Fruit fly (Drosophila melanogaster): ENCODE measurements around the gene Pburs.

The Pburs gene

dm6 chr2L:14461066-14461465 is 43.9 kb upstream of the Pburs start (continued):
- TF ChIP-seq pnt (GFP tag; optimal IDR thresholded peaks at IDR 0.05) (peak; percentile 59), Neu2 (GFP tag; optimal IDR thresholded peaks at IDR 0.05; ENCODE audit: borderline replicate concordance) (peak; percentile 72), CG5245 (GFP tag; optimal IDR thresholded peaks at IDR 0.05) (peak; percentile 77), gce (GFP tag; IDR thresholded peaks at IDR 0.05) (no peak), gcm2 (GFP tag; optimal IDR thresholded peaks at IDR 0.05) (peak; percentile 46), CG3847 (GFP tag; IDR thresholded peaks at IDR 0.05) (peak; percentile 61), YL-1 (GFP tag; optimal IDR thresholded peaks at IDR 0.05) (peak; percentile 29), CG4424 (GFP tag; optimal IDR thresholded peaks at IDR 0.05) (peak; percentile 75), CG5953 (GFP tag; IDR thresholded peaks at IDR 0.05) (no peak), Mes4 (GFP tag; optimal IDR thresholded peaks at IDR 0.05) (peak; percentile 77), CG10209 (GFP tag; optimal IDR thresholded peaks at IDR 0.05) (peak; percentile 88), pzg (GFP tag; optimal IDR thresholded peaks at IDR 0.05) (no peak), gt (GFP tag; IDR thresholded peaks at IDR 0.05) (0 out of 2 replicates have a peak, but pooled peaks have one; percentile 46), corto (GFP tag; optimal IDR thresholded peaks at IDR 0.05) (no peak), wor (GFP tag; IDR thresholded peaks at IDR 0.05) (peak; percentile 54), dysf (GFP tag; IDR thresholded peaks at IDR 0.05) (peak; percentile 79), Dbx (GFP tag; IDR thresholded peaks at IDR 0.05) (peak; percentile 66; the same call in 1 of the 3 replicates), CG33213 (GFP tag; optimal IDR thresholded peaks at IDR 0.05) (peak; percentile 78), Blimp-1 (GFP tag; optimal IDR thresholded peaks at IDR 0.05) (peak; percentile 66), CG11504 (tag; optimal IDR thresholded peaks at IDR 0.05) (peak; percentile 84), tin (GFP tag; optimal IDR thresholded peaks at IDR 0.05) (peak; percentile 80), disco-r (GFP tag; optimal IDR thresholded peaks at IDR 0.05) (peak; percentile 80), CG1024 (GFP tag; IDR thresholded peaks at IDR 0.05) (peak; percentile 65), Kr (GFP tag; optimal IDR thresholded peaks at IDR 0.05) (peak; percentile 70), CG3995 (GFP tag; optimal IDR thresholded peaks at IDR 0.05) (no peak), Ptx1 (GFP tag; IDR thresholded peaks at IDR 0.05) (peak; percentile 82), caup (GFP tag; optimal IDR thresholded peaks at IDR 0.05; ENCODE audit: severe bottlenecking) (peak; percentile 65), CkIIα-i1 (GFP tag; IDR thresholded peaks at IDR 0.05) (no peak), pros (GFP tag; optimal IDR thresholded peaks at IDR 0.05) (no peak), toy (GFP tag; IDR thresholded peaks at IDR 0.05) (no peak), hb (GFP tag; IDR thresholded peaks at IDR 0.05; ENCODE audit: partially characterized antibody) (no peak), CG1233 (GFP tag; optimal IDR thresholded peaks at IDR 0.05) (peak; percentile 58), nom (GFP tag; optimal IDR thresholded peaks at IDR 0.05) (no peak), ftz-f1 (GFP tag; optimal IDR thresholded peaks at IDR 0.05) (no peak), CG2199 (GFP tag; IDR thresholded peaks at IDR 0.05) (peak; percentile 52; the same call in 1 of the 3 replicates), Dad (GFP tag; optimal IDR thresholded peaks at IDR 0.05) (peak; percentile 54), Doc2 (GFP tag; IDR thresholded peaks at IDR 0.05) (no peak), Bgb (GFP tag; IDR thresholded peaks at IDR 0.05; ENCODE audit: partially characterized antibody) (no peak), sens-2 (GFP tag; IDR thresholded peaks at IDR 0.05) (peak; percentile 73), CG14667 (GFP tag; IDR thresholded peaks at IDR 0.05) (peak; percentile 54; the same call in 1 of the 2 replicates), CG18619 (GFP tag; optimal IDR thresholded peaks at IDR 0.05) (peak; percentile 73), CG17385 (GFP tag; optimal IDR thresholded peaks at IDR 0.05) (peak; percentile 68), cwo (GFP tag; optimal IDR thresholded peaks at IDR 0.05) (peak; percentile 26), CG9797 (GFP tag; optimal IDR thresholded peaks at IDR 0.05) (no peak), Ssrp (tag; optimal IDR thresholded peaks at IDR 0.05) (peak; percentile 78), HLH3B (GFP tag; IDR thresholded peaks at IDR 0.05) (peak; percentile 81), Hsf (GFP tag; optimal IDR thresholded peaks at IDR 0.05) (peak; percentile 88), gfzf (GFP tag; optimal IDR thresholded peaks at IDR 0.05) (no peak), CG3065 (GFP tag; optimal IDR thresholded peaks at IDR 0.05) (peak; percentile 55), dmrt11E (tag; optimal IDR thresholded peaks at IDR 0.05) (peak; percentile 96), ap (GFP tag; IDR thresholded peaks at IDR 0.05) (peak; percentile 71)
